Fruit fly (Drosophila melanogaster) whole organism, embryonic: Measurements from ENCODE around the gene Gclc.
A peak's percentile ranks its signal among the peaks of the same experiment; 100 is the strongest.

Experiments
- CG12104 ChIP-seq: fragments of 200-800 bp; sonication (Bioruptor generic); optimal IDR thresholded peaks from 3 replicates; lab custom pipeline; 2016; ENCODE audit warnings: missing biosample characterization, missing genetic modification characterization
- CG12219 ChIP-seq: fragments of 200-800 bp; sonication (Bioruptor generic); optimal IDR thresholded peaks from 3 replicates; lab custom pipeline; 2018; ENCODE audit warnings: missing biosample characterization, mild to moderate bottlenecking, missing genetic modification characterization
- CG12236 ChIP-seq: fragments of 200-800 bp; sonication (Bioruptor generic); optimal IDR thresholded peaks from 2 replicates; lab custom pipeline; 2016; ENCODE audit warnings: missing biosample characterization, missing genetic modification characterization
- CG13775 ChIP-seq: fragments of 200-800 bp; sonication (Bioruptor generic); optimal IDR thresholded peaks from 3 replicates; lab custom pipeline; 2017; ENCODE audit warnings: missing biosample characterization, mild to moderate bottlenecking, missing genetic modification characterization
- CG15601 ChIP-seq: fragments of 200-800 bp; sonication (Bioruptor generic); optimal IDR thresholded peaks from 3 replicates; lab custom pipeline; 2019; ENCODE audit warnings: missing biosample characterization, mild to moderate bottlenecking, missing genetic modification characterization, moderate library complexity
- CG17328 ChIP-seq: fragments of 200-800 bp; sonication (Bioruptor generic); IDR thresholded peaks from 2 replicates; pipeline ENCODE4 v1.3.6; 2022; ENCODE audit warnings: missing biosample characterization, missing genetic modification characterization
- CG17359 ChIP-seq: fragments of 200-800 bp; sonication (Bioruptor generic); optimal IDR thresholded peaks from 3 replicates; lab custom pipeline; 2018; ENCODE audit warnings: missing biosample characterization, mild to moderate bottlenecking, missing genetic modification characterization, moderate library complexity
- CG30403 ChIP-seq: fragments of 200-800 bp; sonication (Bioruptor generic); optimal IDR thresholded peaks from 3 replicates; lab custom pipeline; 2016; ENCODE audit warnings: missing biosample characterization, missing genetic modification characterization
- CG3281 ChIP-seq: fragments of 200-800 bp; sonication (Bioruptor generic); optimal IDR thresholded peaks from 3 replicates; lab custom pipeline; 2017; ENCODE audit warnings: missing biosample characterization, mild to moderate bottlenecking, missing genetic modification characterization
- CG34376 ChIP-seq: fragments of 200-800 bp; sonication (Bioruptor generic); optimal IDR thresholded peaks from 2 replicates; lab custom pipeline; 2018; ENCODE audit warnings: missing biosample characterization, mild to moderate bottlenecking, missing genetic modification characterization
- CG42726 ChIP-seq: fragments of 200-800 bp; sonication (Bioruptor generic); IDR thresholded peaks from 2 replicates; pipeline ENCODE4 v1.3.6; 2022; ENCODE audit warnings: missing biosample characterization, missing genetic modification characterization; ENCODE audit not compliant: partially characterized antibody
- CG4360 ChIP-seq: fragments of 200-800 bp; sonication (Bioruptor generic); IDR thresholded peaks from 2 replicates; pipeline ENCODE4 v1.3.6; 2022; ENCODE audit warnings: missing biosample characterization, missing genetic modification characterization
- CG4404 ChIP-seq: fragments of 200-800 bp; sonication (Bioruptor generic); IDR thresholded peaks from 2 replicates; pipeline ENCODE4 v1.3.6; 2022; ENCODE audit warnings: missing biosample characterization, missing genetic modification characterization
- CG4730 ChIP-seq: fragments of 200-800 bp; sonication (Bioruptor generic); IDR thresholded peaks from 2 replicates; pipeline ENCODE4 v1.3.6; 2022; ENCODE audit warnings: missing biosample characterization, missing genetic modification characterization
- CG4854 ChIP-seq: fragments of 200-800 bp; sonication (Bioruptor generic); optimal IDR thresholded peaks from 2 replicates; lab custom pipeline; 2016; ENCODE audit warnings: missing biosample characterization, missing genetic modification characterization, inconsistent platforms
- CG6254 ChIP-seq: fragments of 200-800 bp; sonication (Bioruptor generic); optimal IDR thresholded peaks from 3 replicates; lab custom pipeline; 2017; ENCODE audit warnings: mild to moderate bottlenecking, missing biosample characterization, missing genetic modification reagents, missing genetic modification characterization
- CG6689 ChIP-seq: fragments of 200-800 bp; sonication (Bioruptor generic); IDR thresholded peaks from 2 replicates; pipeline ENCODE4 v1.3.6; 2022; ENCODE audit warnings: missing biosample characterization, missing genetic modification characterization
- CG9437 ChIP-seq: fragments of 200-800 bp; sonication (Bioruptor generic); optimal IDR thresholded peaks from 2 replicates; lab custom pipeline; 2018; ENCODE audit warnings: missing biosample characterization, mild to moderate bottlenecking, missing genetic modification characterization
- Deaf1 ChIP-seq: fragments of 200-800 bp; optimal IDR thresholded peaks from 3 replicates; lab custom pipeline; 2019; ENCODE audit warnings: missing biosample characterization, mild to moderate bottlenecking, missing genetic modification characterization, moderate library complexity
- Hand ChIP-seq: fragments of 200-800 bp; sonication (Bioruptor generic); optimal IDR thresholded peaks from 2 replicates; lab custom pipeline; 2017; ENCODE audit warnings: mild to moderate bottlenecking, missing biosample characterization, missing genetic modification reagents, missing genetic modification characterization
- Kr ChIP-seq: fragments of 200-800 bp; sonication (Bioruptor generic); optimal IDR thresholded peaks from 2 replicates; lab custom pipeline; 2017; ENCODE audit warnings: missing biosample characterization, mild to moderate bottlenecking, missing genetic modification characterization
- Mad ChIP-seq: fragments of 200-800 bp; sonication (Bioruptor generic); optimal IDR thresholded peaks from 2 replicates; lab custom pipeline; 2016; ENCODE audit warnings: missing biosample characterization, missing genetic modification characterization
- Myb ChIP-seq: fragments of 200-800 bp; sonication (Bioruptor generic); optimal IDR thresholded peaks from 2 replicates; lab custom pipeline; 2016; ENCODE audit warnings: missing biosample characterization, missing genetic modification characterization
- NFAT ChIP-seq: fragments of 200-800 bp; sonication (Bioruptor generic); IDR thresholded peaks from 2 replicates; pipeline ENCODE4 v1.3.6; 2022; ENCODE audit warnings: missing biosample characterization, missing genetic modification characterization
- Nf-YC ChIP-seq: fragments of 200-800 bp; optimal IDR thresholded peaks from 3 replicates; lab custom pipeline; 2019; ENCODE audit warnings: missing biosample characterization, mild to moderate bottlenecking, missing genetic modification characterization, moderate library complexity
- PHDP ChIP-seq: fragments of 200-800 bp; sonication (Bioruptor generic); optimal IDR thresholded peaks from 3 replicates; lab custom pipeline; 2018; ENCODE audit warnings: missing biosample characterization, mild to moderate bottlenecking, missing genetic modification characterization, moderate library complexity
- Rfx ChIP-seq: fragments of 200-800 bp; sonication (Bioruptor generic); IDR thresholded peaks from 2 replicates; pipeline ENCODE4 v1.3.6; 2022; ENCODE audit warnings: missing biosample characterization, missing genetic modification characterization
- az2 ChIP-seq: fragments of 200-800 bp; sonication (Bioruptor generic); optimal IDR thresholded peaks from 3 replicates; lab custom pipeline; 2016; ENCODE audit warnings: missing biosample characterization, missing genetic modification characterization
- bab2 ChIP-seq: fragments of 200-800 bp; sonication (Bioruptor generic); optimal IDR thresholded peaks from 2 replicates; lab custom pipeline; 2016; ENCODE audit warnings: missing biosample characterization, missing genetic modification characterization
- bowl ChIP-seq: fragments of 200-800 bp; sonication (Bioruptor generic); IDR thresholded peaks from 2 replicates; pipeline ENCODE4 v1.3.6; 2022; ENCODE audit warnings: missing biosample characterization, missing genetic modification characterization
- cas ChIP-seq: fragments of 200-800 bp; sonication (Bioruptor generic); IDR thresholded peaks from 2 replicates; pipeline ENCODE4 v1.3.6; 2022; ENCODE audit warnings: missing biosample characterization, missing genetic modification characterization
- chm ChIP-seq: fragments of 200-800 bp; sonication (Bioruptor generic); IDR thresholded peaks from 2 replicates; pipeline ENCODE4 v1.3.6; 2022; ENCODE audit warnings: missing biosample characterization, missing genetic modification characterization
- crp ChIP-seq, 2 experiments: fragments of 200-800 bp; sonication (Bioruptor generic); optimal IDR thresholded peaks; 2 replicates in 1 of 2; 3 replicates in 1 of 2; lab custom pipeline; 2017; ENCODE audit warnings: missing biosample characterization in 2 of 2, missing genetic modification characterization in 2 of 2, mild to moderate bottlenecking in 1 of 2, moderate library complexity in 1 of 2
- da ChIP-seq: fragments of 200-800 bp; sonication (Bioruptor generic); optimal IDR thresholded peaks from 2 replicates; lab custom pipeline; 2016; ENCODE audit warnings: missing biosample characterization, missing genetic modification characterization
- ewg ChIP-seq: fragments of 200-800 bp; sonication (Bioruptor generic); optimal IDR thresholded peaks from 3 replicates; lab custom pipeline; 2017; ENCODE audit warnings: mild to moderate bottlenecking, missing biosample characterization, missing genetic modification reagents, missing genetic modification characterization
- insv ChIP-seq, 2 experiments: fragments of 200-800 bp; sonication (Bioruptor generic); optimal IDR thresholded peaks; 3 replicates each; lab custom pipeline; 2016 to 2018; ENCODE audit warnings: missing biosample characterization in 2 of 2, missing genetic modification characterization in 2 of 2
- lbe ChIP-seq: fragments of 200-800 bp; sonication (Bioruptor generic); optimal IDR thresholded peaks from 2 replicates; lab custom pipeline; 2016; ENCODE audit warnings: missing biosample characterization, mild to moderate bottlenecking, missing genetic modification characterization
- lov ChIP-seq, 2 experiments: fragments of 200-800 bp in 1 of 2; fragments of >200 bp in 1 of 2; sonication (Bioruptor generic) in 1 of 2; IDR thresholded peaks in 1 of 2; optimal IDR thresholded peaks in 1 of 2; 2 replicates in 1 of 2; 3 replicates in 1 of 2; pipeline versions ENCODE4 v1.3.6 to Lab custom; 2017 to 2022; ENCODE audit warnings: missing biosample characterization in 1 of 2, missing genetic modification characterization in 1 of 2
- mirr ChIP-seq: fragments of 200-800 bp; sonication (Bioruptor generic); optimal IDR thresholded peaks from 3 replicates; lab custom pipeline; 2018; ENCODE audit warnings: missing biosample characterization, mild to moderate bottlenecking, missing genetic modification characterization
- nmo ChIP-seq: fragments of 200-800 bp; sonication (Bioruptor generic); optimal IDR thresholded peaks from 2 replicates; lab custom pipeline; 2018; ENCODE audit warnings: missing biosample characterization, mild to moderate bottlenecking, missing genetic modification characterization, moderate library complexity
- odd ChIP-seq: fragments of 200-800 bp; sonication (Bioruptor generic); optimal IDR thresholded peaks from 2 replicates; lab custom pipeline; 2017; ENCODE audit warnings: missing biosample characterization, mild to moderate bottlenecking, missing genetic modification characterization
- otp ChIP-seq: fragments of 200-800 bp; sonication (Bioruptor generic); IDR thresholded peaks from 3 replicates; pipeline ENCODE4, ENCODE4 v1.3.6; 2022; ENCODE audit warnings: missing biosample characterization, missing genetic modification characterization
- pb ChIP-seq: fragments of 200-800 bp; sonication (Bioruptor generic); optimal IDR thresholded peaks from 3 replicates; lab custom pipeline; 2016; ENCODE audit warnings: missing biosample characterization, missing genetic modification characterization
- pros ChIP-seq: fragments of 200-800 bp; sonication (Bioruptor generic); optimal IDR thresholded peaks from 3 replicates; lab custom pipeline; 2019; ENCODE audit warnings: missing biosample characterization, mild to moderate bottlenecking, missing genetic modification characterization, moderate library complexity
- pum ChIP-seq: fragments of 200-800 bp; sonication (Bioruptor generic); optimal IDR thresholded peaks from 2 replicates; lab custom pipeline; 2016; ENCODE audit warnings: missing biosample characterization, missing genetic modification characterization
- ro ChIP-seq: fragments of 200-800 bp; sonication (Bioruptor generic); IDR thresholded peaks from 2 replicates; pipeline ENCODE4 v1.3.6; 2022; ENCODE audit warnings: missing biosample characterization, missing genetic modification characterization
- schlank ChIP-seq: fragments of 200-800 bp; sonication (Bioruptor generic); optimal IDR thresholded peaks from 2 replicates; lab custom pipeline; 2018; ENCODE audit warnings: missing biosample characterization, mild to moderate bottlenecking, missing genetic modification characterization
- slou ChIP-seq: fragments of 200-800 bp; sonication (Bioruptor generic); optimal IDR thresholded peaks from 3 replicates; lab custom pipeline; 2016; ENCODE audit warnings: missing biosample characterization, missing genetic modification characterization
- ttk ChIP-seq: fragments of 200-800 bp; sonication (Bioruptor generic); IDR thresholded peaks from 2 replicates; pipeline ENCODE4 v2.1.2; 2022; ENCODE audit warnings: missing biosample characterization, missing genetic modification characterization
- yki ChIP-seq: fragments of >200 bp; optimal IDR thresholded peaks from 3 replicates; lab custom pipeline; 2018

The Gclc gene

dm6 chrX:8057299-8057730 is 58.6 kb downstream of the Gclc start (continued):
- TF ChIP-seq yki (lab: Kevin White, UChicago) (no peak), CG4730 (0 out of 2 replicates have a peak, but pooled peaks have one; percentile 40), Rfx (GFP tag; lab: Robert Waterston, UW) (peak; percentile 77), nmo (peak; percentile 82), insv (GFP tag; optimal IDR thresholded peaks at IDR 0.05; lab: Kevin White, UChicago) (no peak), az2 (GFP tag; lab: Kevin White, UChicago) (peak; percentile 63), CG6254 (no peak), NFAT (GFP tag; lab: Robert Waterston, UW) (peak; percentile 42; the same call in 1 of the 2 replicates), Kr (GFP tag; lab: Kevin White, UChicago) (no peak), PHDP (tag; lab: Kevin White, UChicago) (peak; percentile 59), cas (GFP tag; lab: Robert Waterston, UW) (0 out of 2 replicates have a peak, but pooled peaks have one; percentile 35), Myb (GFP tag; lab: Kevin White, UChicago) (peak; percentile 59), lov (optimal IDR thresholded peaks at IDR 0.05; lab: Kevin White, UChicago) (no peak), lov (GFP tag; IDR thresholded peaks at IDR 0.05; lab: Robert Waterston, UW) (no peak), Nf-YC (tag; lab: Kevin White, UChicago) (peak; percentile 63), CG15601 (peak; percentile 43), crp (GFP tag; optimal IDR thresholded peaks at IDR 0.05; lab: Kevin White, UChicago) (peak in 1 of 2 experiments; percentile 53), CG9437 (GFP tag; lab: Kevin White, UChicago) (peak; percentile 55), slou (GFP tag; lab: Kevin White, UChicago) (peak; percentile 75), CG4360 (GFP tag; lab: Robert Waterston, UW) (no peak), CG17359 (tag; lab: Kevin White, UChicago) (peak; percentile 64), CG30403 (GFP tag; lab: Kevin White, UChicago) (peak; percentile 84), schlank (tag; lab: Kevin White, UChicago) (peak; percentile 6), CG12219 (GFP tag; lab: Kevin White, UChicago) (peak; percentile 19), pb (GFP tag; lab: Kevin White, UChicago) (peak; percentile 76), lbe (no peak), CG17328 (0 out of 2 replicates have a peak, but pooled peaks have one; percentile 47), CG12236 (GFP tag; lab: Kevin White, UChicago) (peak; percentile 65), bowl (no peak), CG42726 (GFP tag; lab: Robert Waterston, UW) (no peak), chm (GFP tag; lab: Robert Waterston, UW) (peak; percentile 43; the same call in 1 of the 2 replicates), otp (GFP tag; lab: Robert Waterston, UW) (no peak), ttk (GFP tag; lab: Robert Waterston, UW) (peak; percentile 39; the same call in 1 of the 2 replicates), CG3281 (peak; percentile 81), ro (GFP tag; lab: Robert Waterston, UW) (no peak; the same call in 1 of the 2 replicates), pum (peak; percentile 72), Deaf1 (tag; lab: Kevin White, UChicago) (peak; percentile 34), Hand (peak; percentile 37), CG12104 (peak; percentile 71), CG6689 (GFP tag; lab: Robert Waterston, UW) (peak; percentile 67), CG4854 (GFP tag; lab: Kevin White, UChicago) (peak; percentile 35), da (peak; percentile 34), CG4404 (peak; percentile 40; the same call in 1 of the 2 replicates), CG13775 (GFP tag; lab: Kevin White, UChicago) (peak; percentile 78), CG34376 (GFP tag; lab: Kevin White, UChicago) (no peak), mirr (GFP tag; lab: Kevin White, UChicago) (no peak), Mad (GFP tag; lab: Kevin White, UChicago) (peak; percentile 60), odd (peak; percentile 60), pros (no peak), ewg (GFP tag; lab: Kevin White, UChicago) (peak; percentile 54), bab2 (peak; percentile 66)
